Worm (Caenorhabditis elegans) whole organism, L4/young adult: Measurements from ENCODE around the gene hira-1.

Experiments
- W03F9.2 ChIP-seq: fragments of 150-350 bp; optimal IDR thresholded peaks from 2 replicates; lab custom pipeline; 2014; ENCODE audit warnings: missing biosample characterization, missing genetic modification characterization
- dao-5 ChIP-seq: sonication (generic microtip); optimal IDR thresholded peaks from 2 replicates; lab custom pipeline; 2016; ENCODE audit warnings: missing genotype, missing genetic modification characterization, moderate library complexity, missing compliant biosample characterization

- TF ChIP-seq W03F9.2 (no peak), dao-5 (tag; lab: Kevin White, UChicago) (no peak)
Observed at ce11 chrIII:5230415-5230814, 39.5 kb downstream of the hira-1 start, which contains the start of gene prmt-5.
